Fruit fly (Drosophila melanogaster) whole organism, embryonic: Measurements from ENCODE around the gene CG11085.
A peak's percentile ranks its signal among the peaks of the same experiment; 100 is the strongest.

Source experiments
- Antp ChIP-seq: fragments of 200-800 bp; sonication (Bioruptor generic); optimal IDR thresholded peaks from 3 replicates; lab custom pipeline; 2016; ENCODE audit warnings: missing biosample characterization, missing genetic modification characterization
- BEAF-32 ChIP-seq: fragments of 200-800 bp; sonication (Bioruptor generic); optimal IDR thresholded peaks from 3 replicates; lab custom pipeline; 2017; ENCODE audit warnings: missing biosample characterization, missing genetic modification characterization, mild to moderate bottlenecking, moderate library complexity, missing genetic modification reagents
- CG12391 ChIP-seq: fragments of 200-800 bp; sonication (Bioruptor generic); optimal IDR thresholded peaks from 3 replicates; lab custom pipeline; 2018; ENCODE audit warnings: missing biosample characterization, mild to moderate bottlenecking, missing genetic modification characterization, moderate library complexity
- CG12659 ChIP-seq: fragments of 200-800 bp; sonication (Bioruptor generic); optimal IDR thresholded peaks from 3 replicates; lab custom pipeline; 2017; ENCODE audit warnings: mild to moderate bottlenecking, missing biosample characterization, missing genetic modification reagents, missing genetic modification characterization
- CG15011 ChIP-seq: fragments of 200-800 bp; sonication (Bioruptor generic); optimal IDR thresholded peaks from 3 replicates; lab custom pipeline; 2018; ENCODE audit warnings: missing biosample characterization, mild to moderate bottlenecking, missing genetic modification characterization
- CG16813 ChIP-seq: fragments of 200-800 bp; sonication (Bioruptor generic); IDR thresholded peaks from 3 replicates; pipeline ENCODE4 v1.3.6; 2022; ENCODE audit warnings: missing biosample characterization, missing genetic modification characterization; ENCODE audit not compliant: partially characterized antibody
- CG17328 ChIP-seq: fragments of 200-800 bp; sonication (Bioruptor generic); IDR thresholded peaks from 2 replicates; pipeline ENCODE4 v1.3.6; 2022; ENCODE audit warnings: missing biosample characterization, missing genetic modification characterization
- CG1792 ChIP-seq: fragments of 200-800 bp; sonication (Bioruptor generic); optimal IDR thresholded peaks from 2 replicates; lab custom pipeline; 2016; ENCODE audit warnings: missing biosample characterization, missing genetic modification characterization
- CG18619 ChIP-seq: fragments of 200-800 bp; sonication (Bioruptor generic); optimal IDR thresholded peaks from 3 replicates; lab custom pipeline; 2017; ENCODE audit warnings: missing biosample characterization, mild to moderate bottlenecking, missing genetic modification characterization
- CG18764 ChIP-seq: fragments of 200-800 bp; sonication (Bioruptor generic); optimal IDR thresholded peaks from 3 replicates; lab custom pipeline; 2016; ENCODE audit warnings: missing biosample characterization, missing genetic modification characterization
- CG2116 ChIP-seq: fragments of 200-800 bp; sonication (Bioruptor generic); optimal IDR thresholded peaks from 3 replicates; lab custom pipeline; 2018; ENCODE audit warnings: missing biosample characterization, mild to moderate bottlenecking, missing genetic modification characterization
- CG2199 ChIP-seq: fragments of 200-800 bp; sonication (Bioruptor generic); IDR thresholded peaks from 3 replicates; pipeline ENCODE4 v1.3.6; 2022; ENCODE audit warnings: missing biosample characterization, missing genetic modification characterization
- CG32772 ChIP-seq: fragments of 200-800 bp; sonication (Bioruptor generic); IDR thresholded peaks from 2 replicates; pipeline ENCODE4 v1.3.6; 2022; ENCODE audit warnings: missing biosample characterization, missing genetic modification characterization
- CG4617 ChIP-seq: fragments of 200-800 bp; sonication (Bioruptor generic); optimal IDR thresholded peaks from 3 replicates; lab custom pipeline; 2016; ENCODE audit warnings: missing biosample characterization, missing genetic modification characterization, borderline replicate concordance
- CG6654 ChIP-seq: fragments of 200-800 bp; sonication (Bioruptor generic); optimal IDR thresholded peaks from 2 replicates; lab custom pipeline; 2017; ENCODE audit warnings: missing biosample characterization, mild to moderate bottlenecking, missing genetic modification characterization
- CG6689 ChIP-seq: fragments of 200-800 bp; sonication (Bioruptor generic); IDR thresholded peaks from 2 replicates; pipeline ENCODE4 v1.3.6; 2022; ENCODE audit warnings: missing biosample characterization, missing genetic modification characterization
- CG8281 ChIP-seq: fragments of 200-800 bp; sonication (Bioruptor generic); optimal IDR thresholded peaks from 2 replicates; lab custom pipeline; 2018; ENCODE audit warnings: missing biosample characterization, mild to moderate bottlenecking, missing genetic modification characterization, moderate library complexity
- CG8765 ChIP-seq: fragments of 200-800 bp; sonication (Bioruptor generic); IDR thresholded peaks from 2 replicates; pipeline ENCODE4 v1.3.6; 2022; ENCODE audit warnings: missing biosample characterization, missing genetic modification characterization
- D ChIP-seq, 2 experiments: fragments of 200-800 bp in 1 of 2; fragments of >200 bp in 1 of 2; sonication (Bioruptor generic) in 1 of 2; optimal IDR thresholded peaks; 2 replicates in 1 of 2; 3 replicates in 1 of 2; lab custom pipeline; 2017; ENCODE audit warnings: mild to moderate bottlenecking in 1 of 2, missing biosample characterization in 1 of 2, missing genetic modification characterization in 1 of 2, missing genetic modification reagents in 1 of 2
- Dip2 ChIP-seq: fragments of 200-800 bp; sonication (Bioruptor generic); IDR thresholded peaks from 2 replicates; pipeline ENCODE4 v1.3.6; 2022; ENCODE audit warnings: missing biosample characterization, missing genetic modification characterization
- E2f2 ChIP-seq: fragments of 200-800 bp; sonication (Bioruptor generic); IDR thresholded peaks from 2 replicates; pipeline ENCODE4 v1.3.6; 2022; ENCODE audit warnings: missing biosample characterization, missing genetic modification characterization
- Ets65A ChIP-seq: fragments of 200-800 bp; sonication (Bioruptor generic); peaks from one replicate; lab custom pipeline; 2016; ENCODE audit warnings: missing biosample characterization, missing genetic modification characterization
- Fer2 ChIP-seq: fragments of 200-800 bp; sonication (Bioruptor generic); optimal IDR thresholded peaks from 2 replicates; lab custom pipeline; 2018; ENCODE audit warnings: missing biosample characterization, mild to moderate bottlenecking, missing genetic modification characterization, moderate library complexity
- Lhr ChIP-seq: fragments of 200-800 bp; sonication (Bioruptor generic); optimal IDR thresholded peaks from 3 replicates; lab custom pipeline; 2017; ENCODE audit warnings: mild to moderate bottlenecking, missing biosample characterization, missing genetic modification reagents, missing genetic modification characterization
- Lpt ChIP-seq: fragments of >200 bp; optimal IDR thresholded peaks from 2 replicates; lab custom pipeline; 2018; ENCODE audit warnings: missing biosample characterization, missing genetic modification characterization
- MBD-R2 ChIP-seq: fragments of 200-800 bp; sonication (Bioruptor generic); IDR thresholded peaks from 2 replicates; pipeline ENCODE4 v1.3.6; 2022; ENCODE audit warnings: missing biosample characterization, missing genetic modification characterization
- MESR4 ChIP-seq: fragments of 200-800 bp; sonication (Bioruptor generic); optimal IDR thresholded peaks from 2 replicates; lab custom pipeline; 2018; ENCODE audit warnings: missing biosample characterization, mild to moderate bottlenecking, missing genetic modification characterization, moderate library complexity
- MTF-1 ChIP-seq: fragments of 200-800 bp; sonication (Bioruptor generic); optimal IDR thresholded peaks from 2 replicates; lab custom pipeline; 2018; ENCODE audit warnings: missing biosample characterization, mild to moderate bottlenecking, missing genetic modification characterization, borderline replicate concordance
- Xrp1 ChIP-seq: fragments of 200-800 bp; sonication (Bioruptor generic); IDR thresholded peaks from 2 replicates; pipeline ENCODE4 v1.3.6; 2022; ENCODE audit warnings: missing biosample characterization, missing genetic modification characterization
- al ChIP-seq: fragments of 200-800 bp; sonication (Bioruptor generic); IDR thresholded peaks from 2 replicates; pipeline ENCODE4 v1.3.6; 2022; ENCODE audit warnings: missing biosample characterization, missing genetic modification characterization
- bab2 ChIP-seq: fragments of 200-800 bp; sonication (Bioruptor generic); optimal IDR thresholded peaks from 2 replicates; lab custom pipeline; 2016; ENCODE audit warnings: missing biosample characterization, missing genetic modification characterization
- cas ChIP-seq: fragments of 200-800 bp; sonication (Bioruptor generic); IDR thresholded peaks from 2 replicates; pipeline ENCODE4 v1.3.6; 2022; ENCODE audit warnings: missing biosample characterization, missing genetic modification characterization
- caup ChIP-seq: fragments of 200-800 bp; sonication (Bioruptor generic); optimal IDR thresholded peaks from 3 replicates; lab custom pipeline; 2017; ENCODE audit warnings: missing biosample characterization, mild to moderate bottlenecking, missing genetic modification characterization, moderate library complexity; ENCODE audit not compliant: severe bottlenecking
- crol ChIP-seq: fragments of 200-800 bp; sonication (Bioruptor generic); IDR thresholded peaks from 2 replicates; pipeline ENCODE4 v1.3.6; 2022; ENCODE audit warnings: missing biosample characterization, missing genetic modification characterization
- danr ChIP-seq: fragments of 200-800 bp; sonication (Bioruptor generic); IDR thresholded peaks from 2 replicates; pipeline ENCODE4 v1.3.6; 2022; ENCODE audit warnings: missing biosample characterization, missing genetic modification characterization
- ewg ChIP-seq: fragments of 200-800 bp; sonication (Bioruptor generic); optimal IDR thresholded peaks from 3 replicates; lab custom pipeline; 2017; ENCODE audit warnings: mild to moderate bottlenecking, missing biosample characterization, missing genetic modification reagents, missing genetic modification characterization
- eyg ChIP-seq: fragments of 200-800 bp; sonication (Bioruptor generic); optimal IDR thresholded peaks from 3 replicates; lab custom pipeline; 2016; ENCODE audit warnings: missing biosample characterization, missing genetic modification characterization
- ftz-f1 ChIP-seq: fragments of 200-800 bp; sonication (Bioruptor generic); optimal IDR thresholded peaks from 2 replicates; lab custom pipeline; 2016; ENCODE audit warnings: missing biosample characterization, missing genetic modification characterization
- gce ChIP-seq: fragments of 200-800 bp; sonication (Bioruptor generic); IDR thresholded peaks from 3 replicates; pipeline ENCODE4 v1.3.6; 2022; ENCODE audit warnings: missing biosample characterization, missing genetic modification characterization
- gcm2 ChIP-seq: fragments of 200-800 bp; sonication (Bioruptor generic); optimal IDR thresholded peaks from 2 replicates; lab custom pipeline; 2016; ENCODE audit warnings: missing biosample characterization, missing genetic modification characterization
- gem ChIP-seq: fragments of 200-800 bp; sonication (Bioruptor generic); optimal IDR thresholded peaks from 2 replicates; lab custom pipeline; 2019; ENCODE audit warnings: missing biosample characterization, mild to moderate bottlenecking, missing genetic modification characterization, moderate library complexity
- insv ChIP-seq, 2 experiments: fragments of 200-800 bp; sonication (Bioruptor generic); optimal IDR thresholded peaks; 3 replicates each; lab custom pipeline; 2016 to 2018; ENCODE audit warnings: missing biosample characterization in 2 of 2, missing genetic modification characterization in 2 of 2
- lbe ChIP-seq: fragments of 200-800 bp; sonication (Bioruptor generic); optimal IDR thresholded peaks from 2 replicates; lab custom pipeline; 2016; ENCODE audit warnings: missing biosample characterization, mild to moderate bottlenecking, missing genetic modification characterization
- lilli ChIP-seq: fragments of 200-800 bp; sonication (Bioruptor generic); optimal IDR thresholded peaks from 3 replicates; lab custom pipeline; 2016; ENCODE audit warnings: missing biosample characterization, missing genetic modification characterization
- otp ChIP-seq: fragments of 200-800 bp; sonication (Bioruptor generic); IDR thresholded peaks from 3 replicates; pipeline ENCODE4, ENCODE4 v1.3.6; 2022; ENCODE audit warnings: missing biosample characterization, missing genetic modification characterization
- repo ChIP-seq: fragments of 200-800 bp; sonication (Bioruptor generic); optimal IDR thresholded peaks from 2 replicates; lab custom pipeline; 2016; ENCODE audit warnings: missing biosample characterization, missing genetic modification characterization
- row ChIP-seq: fragments of 200-800 bp; sonication (Bioruptor generic); IDR thresholded peaks from 3 replicates; pipeline ENCODE4 v1.3.6; 2022; ENCODE audit warnings: missing biosample characterization, missing genetic modification characterization
- sob ChIP-seq: fragments of 200-800 bp; sonication (Bioruptor generic); IDR thresholded peaks from 2 replicates; pipeline ENCODE4 v1.3.6; 2022; ENCODE audit warnings: missing biosample characterization, missing genetic modification characterization
- tup ChIP-seq: fragments of 200-800 bp; sonication (Bioruptor generic); optimal IDR thresholded peaks from 2 replicates; lab custom pipeline; 2016; ENCODE audit warnings: missing biosample characterization, mild to moderate bottlenecking, missing genetic modification characterization, moderate library complexity
- zen2 ChIP-seq: fragments of 200-800 bp; sonication (Bioruptor generic); IDR thresholded peaks from 3 replicates; pipeline ENCODE4 v1.3.6; 2022; ENCODE audit warnings: missing biosample characterization, missing genetic modification characterization; ENCODE audit not compliant: partially characterized antibody

Gene CG11085

dm6 chrX:12653574-12653973 is 37.5 kb downstream of the CG11085 start, which contains the start of gene CkIalpha (continued):
- TF ChIP-seq row = peak; percentile 69
- peak; percentile 98 for TF ChIP-seq BEAF-32 (GFP tag; lab: Kevin White, UChicago)
- TF ChIP-seq CG6654 (GFP tag; lab: Kevin White, UChicago) = no peak
- no peak for TF ChIP-seq MTF-1 (GFP tag; lab: Kevin White, UChicago)
- peak; percentile 77 for TF ChIP-seq lilli
- TF ChIP-seq Lhr (GFP tag; lab: Kevin White, UChicago) = peak; percentile 51
- TF ChIP-seq Fer2 (tag; lab: Kevin White, UChicago) = peak; percentile 3
- no peak for TF ChIP-seq danr
- peak; percentile 55; the same call in 1 of the 2 replicates for TF ChIP-seq CG32772 (GFP tag; lab: Robert Waterston, UW)
- TF ChIP-seq CG2199 (GFP tag; lab: Robert Waterston, UW) = peak; percentile 40; the same call in 1 of the 3 replicates
- TF ChIP-seq CG8765 (GFP tag; lab: Robert Waterston, UW) = 0 out of 2 replicates have a peak, but pooled peaks have one; percentile 23
- TF ChIP-seq gcm2 = peak; percentile 51
- TF ChIP-seq D (optimal IDR thresholded peaks at IDR 0.05; lab: Kevin White, UChicago) = no peak
- TF ChIP-seq D (GFP tag; optimal IDR thresholded peaks at IDR 0.05; lab: Kevin White, UChicago) = no peak
- TF ChIP-seq MESR4 (GFP tag; lab: Kevin White, UChicago) = peak; percentile 52
- TF ChIP-seq bab2 (GFP tag; lab: Kevin White, UChicago) = peak; percentile 32
- TF ChIP-seq CG12659 (GFP tag; lab: Kevin White, UChicago) = peak; percentile 78
- peak; percentile 49 for TF ChIP-seq Xrp1 (GFP tag; lab: Robert Waterston, UW)
- TF ChIP-seq eyg (GFP tag; lab: Kevin White, UChicago) = peak; percentile 39
- peak; percentile 98 for TF ChIP-seq CG16813 (GFP tag; lab: Robert Waterston, UW)
- TF ChIP-seq otp (GFP tag; lab: Robert Waterston, UW) = 0 out of 3 replicates have a peak, but pooled peaks have one; percentile 38
- peak; percentile 11; the same call in 1 of the 2 replicates for TF ChIP-seq crol (GFP tag; lab: Robert Waterston, UW)
- no peak for TF ChIP-seq Lpt (GFP tag; lab: Kevin White, UChicago)
- TF ChIP-seq MBD-R2 (GFP tag; lab: Robert Waterston, UW) = peak; percentile 65; the same call in 1 of the 2 replicates
- TF ChIP-seq E2f2 (GFP tag; lab: Robert Waterston, UW) = peak; percentile 97
- TF ChIP-seq CG2116 (GFP tag; lab: Kevin White, UChicago) = peak; percentile 95
- peak; percentile 11; the same call in 1 of the 3 replicates for TF ChIP-seq gce (GFP tag; lab: Robert Waterston, UW)
- peak; percentile 61 for TF ChIP-seq CG12391 (tag; lab: Kevin White, UChicago)
- TF ChIP-seq zen2 (GFP tag; lab: Robert Waterston, UW) = peak; percentile 99
- peak; percentile 56 for TF ChIP-seq caup
- peak; percentile 39; the same call in 1 of the 2 replicates for TF ChIP-seq CG17328 (GFP tag; lab: Robert Waterston, UW)
- TF ChIP-seq Ets65A (GFP tag; lab: Kevin White, UChicago) = peak; percentile 94
- TF ChIP-seq CG4617 (GFP tag; lab: Kevin White, UChicago) = peak; percentile 66
- peak; percentile 38 for TF ChIP-seq repo (GFP tag; lab: Kevin White, UChicago)
- no peak for TF ChIP-seq CG8281 (tag; lab: Kevin White, UChicago)
- TF ChIP-seq CG18764 = peak; percentile 15
- TF ChIP-seq CG18619 (GFP tag; lab: Kevin White, UChicago) = peak; percentile 19
- TF ChIP-seq Dip2 (GFP tag; lab: Robert Waterston, UW) = no peak
- no peak for TF ChIP-seq tup (GFP tag; lab: Kevin White, UChicago)
- TF ChIP-seq ftz-f1 (GFP tag; lab: Kevin White, UChicago) = peak; percentile 61
- TF ChIP-seq CG15011 (GFP tag; lab: Kevin White, UChicago) = no peak
- TF ChIP-seq cas (GFP tag; lab: Robert Waterston, UW) = peak; percentile 44; the same call in 1 of the 2 replicates
- peak; percentile 22 for TF ChIP-seq gem (tag; lab: Kevin White, UChicago)
- TF ChIP-seq CG6689 (GFP tag; lab: Robert Waterston, UW) = peak; percentile 21; the same call in 1 of the 2 replicates
- TF ChIP-seq Antp (GFP tag; lab: Kevin White, UChicago) = peak; percentile 67
- TF ChIP-seq al (GFP tag; lab: Robert Waterston, UW) = peak; percentile 33; the same call in 1 of the 2 replicates
- peak; percentile 72 for TF ChIP-seq lbe (GFP tag; lab: Kevin White, UChicago)
- TF ChIP-seq CG1792 = peak; percentile 49
- TF ChIP-seq sob (GFP tag; lab: Robert Waterston, UW) = peak; percentile 83
- TF ChIP-seq ewg (GFP tag; lab: Kevin White, UChicago) = peak; percentile 22
- peak in 1 of 2 experiments; percentile 12 for TF ChIP-seq insv (GFP tag; optimal IDR thresholded peaks at IDR 0.05; lab: Kevin White, UChicago)
